Fruit fly (Drosophila melanogaster): ENCODE measurements around the gene betaCOP.

The betaCOP gene

DNA sequence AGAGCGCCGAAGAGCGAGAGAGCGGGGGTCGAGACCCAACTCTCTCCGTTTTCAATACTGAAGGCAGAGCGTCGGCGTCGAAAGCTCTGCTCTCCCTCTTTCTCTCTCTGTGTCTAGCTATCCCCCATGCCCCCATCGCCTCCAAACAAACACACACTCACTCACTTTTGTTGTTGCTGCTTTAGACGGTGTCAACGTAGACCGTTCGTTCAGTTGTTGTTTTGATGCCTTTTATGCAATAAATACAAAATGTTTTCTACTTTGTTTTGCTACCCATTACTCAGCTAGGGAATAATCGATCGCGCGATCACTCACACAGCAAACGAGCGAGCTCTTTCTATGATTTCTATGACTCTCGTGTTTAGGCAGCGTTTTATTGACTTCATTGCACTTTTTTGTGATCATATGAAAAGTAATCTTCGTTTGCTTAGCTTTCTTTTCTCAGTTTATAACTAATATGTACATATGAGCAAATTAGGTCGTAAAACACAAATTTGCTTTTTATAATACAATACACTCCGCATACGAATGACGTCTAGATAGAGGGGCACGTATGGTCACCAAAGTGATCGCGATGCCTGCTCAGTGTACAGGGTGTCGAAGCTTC lies 19.7 kb upstream of the betaCOP start (continued):
- TF ChIP-seq CG18011 (GFP tag; optimal IDR thresholded peaks at IDR 0.05): no peak
- no peak for TF ChIP-seq br (optimal IDR thresholded peaks at IDR 0.05)
- TF ChIP-seq shn (GFP tag; optimal IDR thresholded peaks at IDR 0.05): peak; percentile 67
- no peak for TF ChIP-seq CG17829 (tag; optimal IDR thresholded peaks at IDR 0.05)
- TF ChIP-seq CG12391 (tag; optimal IDR thresholded peaks at IDR 0.05): no peak
- TF ChIP-seq CG9215 (GFP tag; IDR thresholded peaks at IDR 0.05): no peak
- TF ChIP-seq ara (GFP tag; IDR thresholded peaks at IDR 0.05): no peak
- TF ChIP-seq CG16863 (GFP tag; optimal IDR thresholded peaks at IDR 0.05): peak; percentile 36
- TF ChIP-seq CG1603 (tag; optimal IDR thresholded peaks at IDR 0.05): peak; percentile 2
- peak; percentile 30 for TF ChIP-seq CG7556 (GFP tag; optimal IDR thresholded peaks at IDR 0.05)
- TF ChIP-seq Fer3 (tag; optimal IDR thresholded peaks at IDR 0.05): no peak
- TF ChIP-seq CG2120 (GFP tag; optimal IDR thresholded peaks at IDR 0.05): peak; percentile 74
- TF ChIP-seq CG34376 (GFP tag; optimal IDR thresholded peaks at IDR 0.05): no peak
- no peak for TF ChIP-seq CG13287 (GFP tag; IDR thresholded peaks at IDR 0.05; ENCODE audit: partially characterized antibody)
- peak in 1 of 3 experiments; percentile 33 for TF ChIP-seq lola (GFP tag; optimal IDR thresholded peaks at IDR 0.05)
- TF ChIP-seq cad (GFP tag; optimal IDR thresholded peaks at IDR 0.05): no peak
- peak; percentile 12 for TF ChIP-seq CG1792 (GFP tag; optimal IDR thresholded peaks at IDR 0.05)
- TF ChIP-seq CG2116 (GFP tag; optimal IDR thresholded peaks at IDR 0.05): no peak
- TF ChIP-seq hb (GFP tag; IDR thresholded peaks at IDR 0.05; ENCODE audit: partially characterized antibody): no peak
- TF ChIP-seq Lim3 (GFP tag; IDR thresholded peaks at IDR 0.05): no peak
- TF ChIP-seq NfI (GFP tag; optimal IDR thresholded peaks at IDR 0.05): no peak
- TF ChIP-seq chif (GFP tag; optimal IDR thresholded peaks at IDR 0.05): no peak
- no peak for TF ChIP-seq odd (GFP tag; optimal IDR thresholded peaks at IDR 0.05)
- TF ChIP-seq psq (GFP tag; optimal IDR thresholded peaks at IDR 0.05): no peak
- TF ChIP-seq grau (tag; optimal IDR thresholded peaks at IDR 0.05): peak; percentile 55
- no peak for TF ChIP-seq HLHmδ (GFP tag; optimal IDR thresholded peaks at IDR 0.05)
- TF ChIP-seq CG13424 (tag; optimal IDR thresholded peaks at IDR 0.05): peak; percentile 13
- peak; percentile 35 for TF ChIP-seq CG11504 (tag; optimal IDR thresholded peaks at IDR 0.05)
- TF ChIP-seq CG10366 (GFP tag; IDR thresholded peaks at IDR 0.05): no peak
- TF ChIP-seq da (GFP tag; optimal IDR thresholded peaks at IDR 0.05): no peak
- TF ChIP-seq eyg (GFP tag; optimal IDR thresholded peaks at IDR 0.05): peak; percentile 2
- TF ChIP-seq CG7963 (GFP tag; IDR thresholded peaks at IDR 0.05; ENCODE audit: partially characterized antibody): no peak
- TF ChIP-seq CG7271 (tag; optimal IDR thresholded peaks at IDR 0.05): no peak
- TF ChIP-seq bbx (GFP tag; IDR thresholded peaks at IDR 0.05; ENCODE audit: partially characterized antibody): no peak
- no peak for TF ChIP-seq pnt (GFP tag; optimal IDR thresholded peaks at IDR 0.05)
- TF ChIP-seq CG8281 (tag; optimal IDR thresholded peaks at IDR 0.05): no peak
- peak; percentile 33 for TF ChIP-seq CG18262 (tag; optimal IDR thresholded peaks at IDR 0.05)
- TF ChIP-seq CG2199 (GFP tag; IDR thresholded peaks at IDR 0.05): no peak
- TF ChIP-seq toy (GFP tag; IDR thresholded peaks at IDR 0.05): no peak
- TF ChIP-seq CG4854 (GFP tag; optimal IDR thresholded peaks at IDR 0.05): no peak
- peak; percentile 36; the same call in 1 of the 2 replicates for TF ChIP-seq lmd (GFP tag; IDR thresholded peaks at IDR 0.05)
- no peak for TF ChIP-seq Doc2 (GFP tag; IDR thresholded peaks at IDR 0.05)
- no peak for TF ChIP-seq Sry-β (GFP tag; optimal IDR thresholded peaks at IDR 0.05)
- no peak for TF ChIP-seq vvl (GFP tag; IDR thresholded peaks at IDR 0.05)
- TF ChIP-seq CG17359 (tag; optimal IDR thresholded peaks at IDR 0.05): no peak
- TF ChIP-seq wdn (GFP tag; IDR thresholded peaks at IDR 0.05): no peak
- no peak for TF ChIP-seq sd (tag; optimal IDR thresholded peaks at IDR 0.05)
- TF ChIP-seq NK7.1 (GFP tag; optimal IDR thresholded peaks at IDR 0.05): no peak
- TF ChIP-seq fu2 (GFP tag; optimal IDR thresholded peaks at IDR 0.05): peak; percentile 34
- peak; percentile 64 for TF ChIP-seq yki (optimal IDR thresholded peaks at IDR 0.05)
- no peak for TF ChIP-seq CG6791 (GFP tag; IDR thresholded peaks at IDR 0.05; ENCODE audit: partially characterized antibody)
